Worm (Caenorhabditis elegans) whole organism, L2 larva: Measurements from ENCODE around the gene aat-7.

Source experiments
- ZK546.5 ChIP-seq: sonication (generic microtip); optimal IDR thresholded peaks from 2 replicates; lab custom pipeline; 2017; ENCODE audit warnings: missing biosample characterization, missing genetic modification characterization
- ceh-82 ChIP-seq: fragments of 150-350 bp; optimal IDR thresholded peaks from 2 replicates; lab custom pipeline; 2014; ENCODE audit warnings: missing biosample characterization, missing genetic modification characterization
- lin-13 ChIP-seq: fragments of 150-350 bp; optimal IDR thresholded peaks from 2 replicates; lab custom pipeline; 2014; ENCODE audit warnings: missing biosample characterization, missing genetic modification reagents, missing genetic modification characterization
- nhr-10 ChIP-seq: sonication (generic microtip); optimal IDR thresholded peaks from 2 replicates; lab custom pipeline; 2017; ENCODE audit warnings: missing biosample characterization, missing genetic modification characterization
- nhr-11 ChIP-seq: fragments of 150-350 bp; optimal IDR thresholded peaks from 2 replicates; lab custom pipeline; 2014; ENCODE audit warnings: missing biosample characterization, missing genetic modification characterization
- nhr-25 ChIP-seq: fragments of 150-350 bp; sonication (generic microtip); optimal IDR thresholded peaks from 3 replicates; lab custom pipeline; 2014; ENCODE audit warnings: missing biosample characterization, missing genetic modification characterization
- unc-62 ChIP-seq: fragments of 150-350 bp; optimal IDR thresholded peaks from 2 replicates; lab custom pipeline; 2014; ENCODE audit warnings: missing biosample characterization, missing genetic modification reagents, missing genetic modification characterization

- TF ChIP-seq ceh-82 (tag; lab: Kevin White, UChicago): no peak
- TF ChIP-seq unc-62 (GFP tag; lab: Kevin White, UChicago): no peak
- no peak for TF ChIP-seq ZK546.5 (tag; lab: Kevin White, UChicago)
- TF ChIP-seq nhr-10: no peak
- no peak for TF ChIP-seq nhr-11 (tag; lab: Kevin White, UChicago)
- no peak for TF ChIP-seq lin-13
- TF ChIP-seq nhr-25 (tag; lab: Kevin White, UChicago): no peak
Measured at ce11 chrII:1360257-1360656, 26.4 kb upstream of the aat-7 start.
